Worm (Caenorhabditis elegans) whole organism, midembryonic: Measurements from ENCODE around the gene C04A11.5.

Experiments used
- T22C8.4 ChIP-seq: fragments of 200-800 bp; sonication (Bioruptor generic); IDR thresholded peaks from 2 replicates; pipeline ENCODE4 v1.3.6; 2022; ENCODE audit warnings: missing genetic modification characterization, missing compliant biosample characterization
- cog-1 ChIP-seq: sonication (generic microtip); optimal IDR thresholded peaks from 2 replicates; lab custom pipeline; 2016; ENCODE audit warnings: missing genetic modification characterization, missing compliant biosample characterization
- flt-1 ChIP-seq: fragments of 200-800 bp; sonication (Bioruptor generic); IDR thresholded peaks from 2 replicates; pipeline ENCODE4 v1.3.6; 2022; ENCODE audit warnings: missing genetic modification characterization, missing compliant biosample characterization
- klf-2 ChIP-seq: fragments of 200-800 bp; sonication (Bioruptor generic); conservative IDR thresholded peaks from 2 replicates; pipeline ENCODE4 v1.3.6; 2022; ENCODE audit warnings: missing genetic modification reagents, missing genetic modification characterization, missing compliant biosample characterization
- med-1 ChIP-seq: sonication (generic microtip); optimal IDR thresholded peaks from 2 replicates; lab custom pipeline; 2017; ENCODE audit warnings: missing genetic modification characterization, mild to moderate bottlenecking, missing compliant biosample characterization, antibody characterized with exemption, missing genetic modification reagents; ENCODE audit not compliant: insufficient read depth
- ref-1 ChIP-seq: fragments of 200-800 bp; sonication (Bioruptor generic); conservative IDR thresholded peaks from 2 replicates; pipeline ENCODE4 v1.3.6; 2022; ENCODE audit warnings: missing genetic modification reagents, missing genetic modification characterization, missing compliant biosample characterization
- tab-1 ChIP-seq: fragments of 200-800 bp; sonication (Bioruptor generic); IDR thresholded peaks from 2 replicates; pipeline ENCODE4 v1.3.6; 2022; ENCODE audit warnings: missing genetic modification characterization, missing compliant biosample characterization
- ztf-23 ChIP-seq: fragments of 200-800 bp; sonication (Bioruptor generic); IDR thresholded peaks from 2 replicates; pipeline ENCODE4 v1.3.6; 2022; ENCODE audit warnings: missing genetic modification reagents, missing genetic modification characterization, missing compliant biosample characterization
- ztf-29 ChIP-seq: fragments of 200-800 bp; sonication (Bioruptor generic); IDR thresholded peaks from 2 replicates; pipeline ENCODE4 v1.3.6; 2022; ENCODE audit warnings: missing genetic modification reagents, missing genetic modification characterization, missing compliant biosample characterization

C04A11.5 gene

DNA sequence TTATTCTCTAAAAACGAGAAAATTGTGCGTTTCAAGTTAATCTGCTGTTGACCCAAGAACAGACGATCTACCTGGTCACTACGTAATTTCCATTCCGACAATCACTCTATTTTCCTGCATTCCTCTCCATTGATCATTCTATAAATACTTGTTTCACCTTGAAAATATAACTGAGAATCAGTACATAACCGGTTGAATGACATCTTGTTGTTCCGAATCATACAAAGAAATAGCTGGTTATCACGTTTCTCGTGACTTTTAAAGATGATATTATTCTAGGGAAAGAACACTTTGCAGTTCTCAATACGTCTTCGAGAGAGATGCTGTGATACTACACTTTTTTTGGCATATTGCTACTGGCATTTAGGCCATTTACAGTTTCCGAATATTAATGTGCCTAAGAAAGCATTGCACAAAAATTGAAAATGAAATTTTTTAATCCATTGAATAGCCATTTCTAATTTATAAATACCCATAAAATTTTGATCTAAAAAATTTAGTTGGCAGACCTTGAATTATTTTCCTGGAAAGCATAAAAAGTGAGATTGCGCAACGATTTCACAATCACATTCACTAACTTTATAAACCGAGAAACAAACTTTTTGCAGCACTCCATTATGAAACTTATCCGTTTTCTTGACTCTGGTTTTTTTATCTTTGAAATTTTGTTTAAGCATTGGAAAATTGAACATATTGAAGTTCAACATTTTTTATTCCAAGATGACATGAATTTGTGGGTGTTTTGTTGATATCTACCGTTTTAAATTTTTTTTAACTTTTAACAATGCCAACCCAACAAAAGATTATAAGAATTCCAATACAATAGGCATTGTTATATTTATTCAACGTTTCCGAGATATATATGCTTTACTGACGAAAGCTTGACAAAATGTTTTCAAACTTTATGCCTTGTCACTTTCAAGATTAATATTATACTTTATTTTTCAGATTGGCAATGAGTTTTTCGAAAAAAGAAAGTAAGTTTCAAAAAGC, at the start of gene C04A11.5:
C04A11.5 (plus strand) TSS at position 943 of the 993 bp plus-strand sequence.
- TF ChIP-seq ref-1 = no peak
- TF ChIP-seq flt-1 (GFP tag; lab: Robert Waterston, UW) = no peak
- no peak for TF ChIP-seq T22C8.4 (GFP tag; lab: Robert Waterston, UW)
- no peak for TF ChIP-seq klf-2 (GFP tag; lab: Robert Waterston, UW)
- no peak for TF ChIP-seq ztf-29
- no peak for TF ChIP-seq cog-1 (tag; lab: Kevin White, UChicago)
- no peak for TF ChIP-seq tab-1 (GFP tag; lab: Robert Waterston, UW)
- TF ChIP-seq med-1 (GFP tag; lab: Kevin White, UChicago) = no peak
- TF ChIP-seq ztf-23 (GFP tag; lab: Robert Waterston, UW) = no peak

DNA sequence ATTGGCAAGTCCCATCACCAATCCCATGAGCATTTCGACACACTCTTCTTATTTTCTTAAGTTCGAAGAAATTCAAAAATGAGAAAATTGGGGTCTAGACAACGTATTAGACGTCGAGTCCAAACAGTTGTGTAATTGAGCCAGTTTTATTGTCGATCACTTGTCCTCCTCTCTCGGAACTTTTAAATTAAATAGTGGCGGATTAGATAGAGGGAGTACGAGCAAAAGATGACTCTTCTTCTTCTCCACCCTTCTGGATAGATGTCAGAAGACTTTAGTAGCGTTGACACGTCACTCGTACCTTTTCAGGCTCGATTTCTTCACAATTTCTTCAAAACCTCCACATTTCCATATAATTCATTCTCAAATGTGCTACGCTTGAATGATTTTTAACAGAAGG, 49.2 kb upstream of the C04A11.5 start:
- TF ChIP-seq ref-1 = no peak
- TF ChIP-seq cog-1 (tag; lab: Kevin White, UChicago) = no peak
- TF ChIP-seq klf-2 (GFP tag; lab: Robert Waterston, UW) = no peak
- no peak for TF ChIP-seq T22C8.4 (GFP tag; lab: Robert Waterston, UW)
- TF ChIP-seq ztf-23 (GFP tag; lab: Robert Waterston, UW) = no peak
- no peak for TF ChIP-seq med-1 (GFP tag; lab: Kevin White, UChicago)
- TF ChIP-seq flt-1 (GFP tag; lab: Robert Waterston, UW) = no peak
- TF ChIP-seq ztf-29 = no peak
- TF ChIP-seq tab-1 (GFP tag; lab: Robert Waterston, UW) = no peak

DNA sequence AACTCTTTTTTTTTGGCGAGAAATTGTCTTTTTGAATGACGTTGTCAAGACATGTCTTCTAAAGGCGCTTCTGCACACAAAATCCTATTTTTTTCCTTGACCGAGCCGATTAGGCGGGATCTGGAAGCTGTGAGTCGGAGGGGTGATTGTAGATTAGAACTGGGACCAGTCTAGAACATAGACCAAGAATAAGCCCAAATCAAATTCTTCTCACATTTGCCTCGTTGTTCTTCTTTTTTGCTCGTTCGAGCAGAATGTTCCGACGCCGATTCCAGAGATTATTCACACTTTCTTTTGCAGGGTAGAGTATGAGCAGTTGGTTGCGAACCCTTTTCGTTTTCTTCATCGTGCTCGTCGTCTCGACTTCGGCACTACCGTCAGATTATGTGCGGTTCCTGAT, 45.8 kb upstream of the C04A11.5 start, which contains the start of gene nlp-53:
nlp-53 (plus strand) TSS at position 301 of the 400 bp plus-strand sequence.
- TF ChIP-seq ref-1 (no peak), klf-2 (GFP tag; lab: Robert Waterston, UW) (no peak), ztf-29 (no peak), T22C8.4 (GFP tag; lab: Robert Waterston, UW) (no peak), ztf-23 (GFP tag; lab: Robert Waterston, UW) (no peak), flt-1 (GFP tag; lab: Robert Waterston, UW) (no peak)

DNA sequence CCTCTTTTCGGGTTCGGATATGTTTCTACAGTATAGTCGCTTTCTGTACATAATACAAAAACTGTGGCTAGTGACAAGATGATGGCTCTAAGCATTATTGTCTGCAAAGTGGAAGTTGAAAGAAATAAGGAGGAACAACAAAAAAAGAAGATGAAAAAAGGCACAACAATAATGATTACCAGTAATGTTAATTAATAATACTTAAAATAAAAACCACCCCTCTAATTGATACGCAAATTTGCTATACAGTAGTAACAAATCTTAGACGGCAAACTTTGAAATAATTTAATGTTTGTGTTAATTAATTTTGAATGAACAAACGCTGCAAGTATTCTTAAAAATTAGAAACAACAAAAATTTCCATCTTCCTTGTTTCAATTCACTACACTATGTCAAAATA, 42.8 kb upstream of the C04A11.5 start, which contains the start of gene Y12A6A.1:
Y12A6A.1 (minus strand) TSS at position 101 of the 400 bp plus-strand sequence.
- no peak for TF ChIP-seq tab-1 (GFP tag; lab: Robert Waterston, UW)
- TF ChIP-seq ztf-29 = no peak
- no peak for TF ChIP-seq cog-1 (tag; lab: Kevin White, UChicago)
- no peak for TF ChIP-seq ztf-23 (GFP tag; lab: Robert Waterston, UW)
- no peak for TF ChIP-seq klf-2 (GFP tag; lab: Robert Waterston, UW)
- no peak for TF ChIP-seq T22C8.4 (GFP tag; lab: Robert Waterston, UW)
- TF ChIP-seq ref-1 = no peak
- TF ChIP-seq flt-1 (GFP tag; lab: Robert Waterston, UW) = no peak
- no peak for TF ChIP-seq med-1 (GFP tag; lab: Kevin White, UChicago)

DNA sequence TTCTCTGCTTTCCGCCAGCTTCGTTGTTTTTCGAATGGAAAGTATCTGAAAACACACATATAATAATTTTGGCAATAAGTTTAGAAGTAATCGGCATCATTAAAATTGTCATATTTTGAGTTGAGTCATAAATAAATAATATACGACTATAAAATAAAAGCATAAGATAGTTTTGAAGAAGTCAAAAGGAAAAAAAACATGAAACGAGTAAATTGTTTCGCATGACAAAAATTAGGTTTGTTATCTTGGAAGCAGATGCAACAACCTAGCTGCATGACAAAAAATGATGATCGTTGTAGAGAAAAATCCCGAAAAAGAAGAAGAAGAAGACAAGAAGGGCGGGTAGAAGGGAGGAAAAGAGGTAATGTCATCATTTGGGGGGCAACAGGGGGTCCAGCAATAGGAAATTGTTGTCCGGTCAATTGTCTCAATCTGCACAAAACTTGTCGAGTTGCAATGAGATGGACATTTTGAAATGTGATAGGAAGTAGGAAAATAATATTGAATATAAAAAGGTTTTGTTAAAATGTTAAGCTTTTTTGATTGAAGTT, 33.2 kb upstream of the C04A11.5 start, which contains the start of gene nlg-1:
nlg-1 (minus strand) TSS at position 51 of the 551 bp plus-strand sequence.
- TF ChIP-seq T22C8.4 (GFP tag; lab: Robert Waterston, UW) (no peak), tab-1 (GFP tag; lab: Robert Waterston, UW) (no peak), ztf-23 (GFP tag; lab: Robert Waterston, UW) (no peak), cog-1 (tag; lab: Kevin White, UChicago) (no peak), klf-2 (GFP tag; lab: Robert Waterston, UW) (no peak), med-1 (GFP tag; lab: Kevin White, UChicago) (no peak), ref-1 (no peak), flt-1 (GFP tag; lab: Robert Waterston, UW) (no peak), ztf-29 (no peak)

DNA sequence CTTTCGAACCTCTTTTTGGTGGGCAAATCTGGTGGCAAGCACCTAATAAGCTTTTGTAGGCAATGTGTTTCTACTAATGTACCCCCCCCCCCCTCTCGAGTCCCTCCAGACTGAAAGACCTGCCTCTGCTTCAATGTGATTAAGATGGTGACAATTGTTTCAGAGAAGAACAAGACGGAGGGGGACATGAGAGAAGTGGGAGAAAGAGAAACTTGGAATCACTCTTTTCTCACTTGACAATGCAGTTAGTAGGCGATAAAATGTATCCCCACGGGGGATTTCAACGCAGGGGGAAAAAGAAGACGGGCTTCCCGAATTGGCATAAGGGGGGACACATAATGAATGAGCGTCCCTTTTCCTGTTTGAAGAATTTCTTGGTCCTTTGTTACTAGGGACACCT, 32.1 kb upstream of the C04A11.5 start:
- TF ChIP-seq ztf-29 (no peak), klf-2 (GFP tag; lab: Robert Waterston, UW) (no peak), ref-1 (no peak), flt-1 (GFP tag; lab: Robert Waterston, UW) (no peak), T22C8.4 (GFP tag; lab: Robert Waterston, UW) (no peak), med-1 (GFP tag; lab: Kevin White, UChicago) (no peak), ztf-23 (GFP tag; lab: Robert Waterston, UW) (no peak), cog-1 (tag; lab: Kevin White, UChicago) (no peak), tab-1 (GFP tag; lab: Robert Waterston, UW) (no peak)

DNA sequence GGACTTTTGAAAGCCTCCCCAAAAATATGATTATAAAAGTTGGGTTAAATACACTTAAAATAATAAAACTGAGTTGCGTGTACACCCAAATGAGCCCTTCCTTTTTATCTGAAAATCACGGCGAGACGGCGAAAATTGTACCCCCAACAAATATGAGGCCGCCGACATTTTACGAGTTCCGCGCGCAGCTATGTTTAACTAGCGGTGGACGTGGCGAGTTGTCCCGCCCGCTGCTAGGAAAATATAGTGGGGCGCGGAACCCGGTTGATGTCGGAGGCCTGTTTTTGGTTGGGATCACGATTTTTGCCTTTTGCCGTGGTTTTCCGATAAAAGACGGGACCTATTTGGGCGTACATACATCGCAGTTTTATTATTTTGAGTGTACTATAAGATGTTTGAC, 31.4 kb upstream of the C04A11.5 start:
- TF ChIP-seq klf-2 (GFP tag; lab: Robert Waterston, UW) (no peak), ref-1 (no peak), flt-1 (GFP tag; lab: Robert Waterston, UW) (no peak), med-1 (GFP tag; lab: Kevin White, UChicago) (no peak), ztf-23 (GFP tag; lab: Robert Waterston, UW) (no peak), cog-1 (tag; lab: Kevin White, UChicago) (no peak), tab-1 (GFP tag; lab: Robert Waterston, UW) (no peak), ztf-29 (no peak), T22C8.4 (GFP tag; lab: Robert Waterston, UW) (no peak)

DNA sequence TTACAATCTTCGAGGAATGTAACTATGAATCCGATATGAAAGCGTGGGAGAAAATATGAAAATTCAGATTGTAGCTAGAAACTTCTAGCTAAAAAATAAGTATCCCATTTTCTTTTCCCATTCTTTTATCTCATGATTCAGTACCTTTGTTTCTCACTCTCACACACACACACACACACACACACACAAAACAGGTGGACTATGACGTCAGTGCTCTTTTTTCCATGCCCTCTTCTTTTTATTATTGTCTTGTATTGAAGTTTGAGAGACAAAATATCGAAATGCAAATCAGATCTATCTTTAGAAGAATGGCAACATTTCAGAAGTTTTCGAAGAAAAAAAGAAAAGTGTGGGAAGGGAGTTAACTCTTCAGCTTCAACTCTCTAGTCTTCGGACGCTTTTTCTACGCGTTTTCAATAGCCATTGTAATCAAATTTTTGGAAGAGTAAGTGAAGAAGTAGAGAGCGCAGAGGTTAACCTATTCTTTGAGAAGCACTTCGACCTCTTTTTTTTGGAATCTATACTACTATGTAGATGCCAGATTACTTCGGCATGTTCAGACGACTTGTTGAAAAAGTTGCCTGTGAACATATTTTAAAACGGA, 30.4 kb upstream of the C04A11.5 start:
- TF ChIP-seq ref-1 (no peak), T22C8.4 (GFP tag; lab: Robert Waterston, UW) (no peak), tab-1 (GFP tag; lab: Robert Waterston, UW) (no peak), cog-1 (tag; lab: Kevin White, UChicago) (no peak)
